Worm (Caenorhabditis elegans): Measurements from ENCODE around the gene C36E8.4.

- TF ChIP-seq elt-2 (tag; optimal IDR thresholded peaks at IDR 0.05) = no peak
- no peak for TF ChIP-seq ceh-16 (tag; optimal IDR thresholded peaks at IDR 0.05)
- no peak for TF ChIP-seq sea-2 (GFP tag; optimal IDR thresholded peaks at IDR 0.05)
- no peak for TF ChIP-seq ztf-4 (tag; optimal IDR thresholded peaks at IDR 0.05)
- no peak for TF ChIP-seq nhr-23 (tag; optimal IDR thresholded peaks at IDR 0.05)
- TF ChIP-seq elt-3 (tag; optimal IDR thresholded peaks at IDR 0.05) = no peak
Measured at ce11 chrIII:4034984-4035383, 22.8 kb downstream of the C36E8.4 start.
